Worm (Caenorhabditis elegans): ENCODE results near the gene F59A6.2.

- TF ChIP-seq lin-32 (GFP tag; optimal IDR thresholded peaks at IDR 0.05) (no peak), nhr-12 (tag; optimal IDR thresholded peaks at IDR 0.05) (no peak)
Measured at ce11 chrII:4967636-4968035, 46.9 kb upstream of the F59A6.2 start.
